Worm (Caenorhabditis elegans): ENCODE data around the gene F54C9.14.

- no peak for TF ChIP-seq ztf-29 (GFP tag; IDR thresholded peaks at IDR 0.05)
- TF ChIP-seq T22C8.4 (GFP tag; IDR thresholded peaks at IDR 0.05), result no peak
- no peak for TF ChIP-seq cog-1 (tag; optimal IDR thresholded peaks at IDR 0.05)
- TF ChIP-seq klf-2 (GFP tag; conservative IDR thresholded peaks at IDR 0.05), result no peak
- TF ChIP-seq tab-1 (GFP tag; IDR thresholded peaks at IDR 0.05), result no peak
- TF ChIP-seq med-1 (GFP tag; optimal IDR thresholded peaks at IDR 0.05; ENCODE audit: insufficient read depth), result no peak
- no peak for TF ChIP-seq flt-1 (GFP tag; IDR thresholded peaks at IDR 0.05)
Measured at ce11 chrII:8568234-8568969, 6.3 kb downstream of the F54C9.14 start.

Measured in whole organism, midembryonic.